Fruit fly (Drosophila melanogaster) whole organism, embryonic: Measurements from ENCODE around the gene CG4461.

Experiments used
- BEAF-32 ChIP-seq: fragments of 200-800 bp; sonication (Bioruptor generic); optimal IDR thresholded peaks from 3 replicates; lab custom pipeline; 2017; ENCODE audit warnings: missing biosample characterization, missing genetic modification characterization, mild to moderate bottlenecking, moderate library complexity, missing genetic modification reagents
- CG10147 ChIP-seq: fragments of 200-800 bp; sonication (Bioruptor generic); optimal IDR thresholded peaks from 2 replicates; lab custom pipeline; 2019; ENCODE audit warnings: missing biosample characterization, mild to moderate bottlenecking, missing genetic modification characterization, moderate library complexity
- CG10209 ChIP-seq: fragments of 200-800 bp; sonication (Bioruptor generic); optimal IDR thresholded peaks from 3 replicates; lab custom pipeline; 2017; ENCODE audit warnings: missing biosample characterization, mild to moderate bottlenecking, missing genetic modification characterization, missing genetic modification reagents
- CG11093 ChIP-seq: fragments of 200-800 bp; sonication (Bioruptor generic); IDR thresholded peaks from 3 replicates; pipeline ENCODE4 v1.3.6; 2022; ENCODE audit warnings: missing biosample characterization, missing genetic modification characterization
- CG12659 ChIP-seq: fragments of 200-800 bp; sonication (Bioruptor generic); optimal IDR thresholded peaks from 3 replicates; lab custom pipeline; 2017; ENCODE audit warnings: mild to moderate bottlenecking, missing biosample characterization, missing genetic modification reagents, missing genetic modification characterization
- CG12942 ChIP-seq: fragments of 200-800 bp; sonication (Bioruptor generic); optimal IDR thresholded peaks from 3 replicates; lab custom pipeline; 2016; ENCODE audit warnings: missing biosample characterization, missing genetic modification characterization
- CG13287 ChIP-seq: fragments of 200-800 bp; sonication (Bioruptor generic); IDR thresholded peaks from 2 replicates; pipeline ENCODE4 v1.3.6; 2022; ENCODE audit warnings: missing biosample characterization, missing genetic modification characterization; ENCODE audit not compliant: partially characterized antibody
- CG13775 ChIP-seq: fragments of 200-800 bp; sonication (Bioruptor generic); optimal IDR thresholded peaks from 3 replicates; lab custom pipeline; 2017; ENCODE audit warnings: missing biosample characterization, mild to moderate bottlenecking, missing genetic modification characterization
- CG15073 ChIP-seq: fragments of 200-800 bp; sonication (Bioruptor generic); optimal IDR thresholded peaks from 2 replicates; lab custom pipeline; 2016; ENCODE audit warnings: missing biosample characterization, missing genetic modification characterization
- CG1603 ChIP-seq: fragments of 200-800 bp; sonication (Bioruptor generic); optimal IDR thresholded peaks from 2 replicates; lab custom pipeline; 2019; ENCODE audit warnings: missing biosample characterization, mild to moderate bottlenecking, missing genetic modification characterization, moderate library complexity
- CG1647 ChIP-seq: fragments of 200-800 bp; sonication (Bioruptor generic); optimal IDR thresholded peaks from 3 replicates; lab custom pipeline; 2016; ENCODE audit warnings: missing biosample characterization, missing genetic modification characterization
- CG17186 ChIP-seq: fragments of 200-800 bp; sonication (Bioruptor generic); optimal IDR thresholded peaks from 3 replicates; lab custom pipeline; 2017; ENCODE audit warnings: missing biosample characterization, missing genetic modification reagents, missing genetic modification characterization
- CG17328 ChIP-seq: fragments of 200-800 bp; sonication (Bioruptor generic); IDR thresholded peaks from 2 replicates; pipeline ENCODE4 v1.3.6; 2022; ENCODE audit warnings: missing biosample characterization, missing genetic modification characterization
- CG17361 ChIP-seq: fragments of 200-800 bp; sonication (Bioruptor generic); IDR thresholded peaks from 3 replicates; pipeline ENCODE4 v1.3.6; 2022; ENCODE audit warnings: missing biosample characterization, missing genetic modification characterization
- CG17385 ChIP-seq: fragments of 200-800 bp; sonication (Bioruptor generic); optimal IDR thresholded peaks from 3 replicates; lab custom pipeline; 2018; ENCODE audit warnings: missing biosample characterization, mild to moderate bottlenecking, missing genetic modification characterization
- CG17912 ChIP-seq: fragments of 200-800 bp; sonication (Bioruptor generic); optimal IDR thresholded peaks from 2 replicates; lab custom pipeline; 2018; ENCODE audit warnings: missing biosample characterization, mild to moderate bottlenecking, missing genetic modification characterization
- CG1792 ChIP-seq: fragments of 200-800 bp; sonication (Bioruptor generic); optimal IDR thresholded peaks from 2 replicates; lab custom pipeline; 2016; ENCODE audit warnings: missing biosample characterization, missing genetic modification characterization
- CG18619 ChIP-seq: fragments of 200-800 bp; sonication (Bioruptor generic); optimal IDR thresholded peaks from 3 replicates; lab custom pipeline; 2017; ENCODE audit warnings: missing biosample characterization, mild to moderate bottlenecking, missing genetic modification characterization
- CG4404 ChIP-seq: fragments of 200-800 bp; sonication (Bioruptor generic); IDR thresholded peaks from 2 replicates; pipeline ENCODE4 v1.3.6; 2022; ENCODE audit warnings: missing biosample characterization, missing genetic modification characterization
- CG4854 ChIP-seq: fragments of 200-800 bp; sonication (Bioruptor generic); optimal IDR thresholded peaks from 2 replicates; lab custom pipeline; 2016; ENCODE audit warnings: missing biosample characterization, missing genetic modification characterization, inconsistent platforms
- CG6791 ChIP-seq: fragments of 200-800 bp; sonication (Bioruptor generic); IDR thresholded peaks from 3 replicates; pipeline ENCODE4 v1.3.6; 2022; ENCODE audit warnings: missing biosample characterization, missing genetic modification characterization; ENCODE audit not compliant: partially characterized antibody
- CG6813 ChIP-seq: fragments of 200-800 bp; sonication (Bioruptor generic); optimal IDR thresholded peaks from 2 replicates; lab custom pipeline; 2017; ENCODE audit warnings: missing biosample characterization, missing genetic modification characterization, mild to moderate bottlenecking, moderate library complexity, missing genetic modification reagents
- CG7271 ChIP-seq: fragments of 200-800 bp; sonication (Bioruptor generic); optimal IDR thresholded peaks from 2 replicates; lab custom pipeline; 2018; ENCODE audit warnings: missing biosample characterization, mild to moderate bottlenecking, missing genetic modification characterization, moderate library complexity
- CG7357 ChIP-seq: fragments of 200-800 bp; sonication (Bioruptor generic); IDR thresholded peaks from 3 replicates; pipeline ENCODE4 v1.3.6; 2022; ENCODE audit warnings: missing biosample characterization, missing genetic modification characterization
- CG8924 ChIP-seq: fragments of 200-800 bp; optimal IDR thresholded peaks from 3 replicates; lab custom pipeline; 2019; ENCODE audit warnings: missing biosample characterization, mild to moderate bottlenecking, missing genetic modification characterization, moderate library complexity
- CG9437 ChIP-seq: fragments of 200-800 bp; sonication (Bioruptor generic); optimal IDR thresholded peaks from 2 replicates; lab custom pipeline; 2018; ENCODE audit warnings: missing biosample characterization, mild to moderate bottlenecking, missing genetic modification characterization
- CG9797 ChIP-seq: fragments of 200-800 bp; sonication (Bioruptor generic); optimal IDR thresholded peaks from 3 replicates; lab custom pipeline; 2018; ENCODE audit warnings: missing biosample characterization, mild to moderate bottlenecking, missing genetic modification characterization
- Gsc ChIP-seq: fragments of 200-800 bp; sonication (Bioruptor generic); IDR thresholded peaks from 2 replicates; pipeline ENCODE4 v1.3.6; 2022; ENCODE audit warnings: missing biosample characterization, missing genetic modification characterization
- Hand ChIP-seq: fragments of 200-800 bp; sonication (Bioruptor generic); optimal IDR thresholded peaks from 2 replicates; lab custom pipeline; 2017; ENCODE audit warnings: mild to moderate bottlenecking, missing biosample characterization, missing genetic modification reagents, missing genetic modification characterization
- Max ChIP-seq: fragments of 200-800 bp; sonication (Bioruptor generic); optimal IDR thresholded peaks from 2 replicates; lab custom pipeline; 2016; ENCODE audit warnings: missing biosample characterization, mild to moderate bottlenecking, missing genetic modification characterization
- Oaz ChIP-seq: fragments of 200-800 bp; sonication (Bioruptor generic); IDR thresholded peaks from 2 replicates; pipeline ENCODE4 v1.3.6; 2022; ENCODE audit warnings: missing biosample characterization, missing genetic modification characterization
- Xrp1 ChIP-seq: fragments of 200-800 bp; sonication (Bioruptor generic); IDR thresholded peaks from 2 replicates; pipeline ENCODE4 v1.3.6; 2022; ENCODE audit warnings: missing biosample characterization, missing genetic modification characterization
- aop ChIP-seq: fragments of 200-800 bp; sonication (Bioruptor generic); IDR thresholded peaks from 2 replicates; pipeline ENCODE4 v1.3.6; 2022; ENCODE audit warnings: missing biosample characterization, missing genetic modification characterization
- ash1 ChIP-seq: fragments of 200-800 bp; sonication (Bioruptor generic); optimal IDR thresholded peaks from 2 replicates; lab custom pipeline; 2018; ENCODE audit warnings: missing biosample characterization, mild to moderate bottlenecking, missing genetic modification characterization
- br ChIP-seq: fragments of >200 bp; optimal IDR thresholded peaks from 2 replicates; lab custom pipeline; 2017
- crc ChIP-seq: fragments of 200-800 bp; sonication (Bioruptor generic); optimal IDR thresholded peaks from 2 replicates; lab custom pipeline; 2016; ENCODE audit warnings: missing biosample characterization, missing genetic modification characterization
- crp ChIP-seq, 2 experiments: fragments of 200-800 bp; sonication (Bioruptor generic); optimal IDR thresholded peaks; 2 replicates in 1 of 2; 3 replicates in 1 of 2; lab custom pipeline; 2017; ENCODE audit warnings: missing biosample characterization in 2 of 2, missing genetic modification characterization in 2 of 2, mild to moderate bottlenecking in 1 of 2, moderate library complexity in 1 of 2
- da ChIP-seq: fragments of 200-800 bp; sonication (Bioruptor generic); optimal IDR thresholded peaks from 2 replicates; lab custom pipeline; 2016; ENCODE audit warnings: missing biosample characterization, missing genetic modification characterization
- disco-r ChIP-seq: fragments of 200-800 bp; sonication (Bioruptor generic); optimal IDR thresholded peaks from 2 replicates; lab custom pipeline; 2016; ENCODE audit warnings: missing biosample characterization, missing genetic modification characterization
- dm ChIP-seq: fragments of 200-800 bp; sonication (Bioruptor generic); optimal IDR thresholded peaks from 3 replicates; lab custom pipeline; 2016; ENCODE audit warnings: missing biosample characterization, missing genetic modification characterization
- gce ChIP-seq: fragments of 200-800 bp; sonication (Bioruptor generic); IDR thresholded peaks from 3 replicates; pipeline ENCODE4 v1.3.6; 2022; ENCODE audit warnings: missing biosample characterization, missing genetic modification characterization
- gro ChIP-seq: fragments of 200-800 bp; sonication (Bioruptor generic); optimal IDR thresholded peaks from 2 replicates; lab custom pipeline; 2016; ENCODE audit warnings: missing biosample characterization, missing genetic modification characterization
- knrl ChIP-seq: fragments of 200-800 bp; sonication (Bioruptor generic); IDR thresholded peaks from 3 replicates; pipeline ENCODE4 v1.3.6; 2022; ENCODE audit warnings: missing biosample characterization, missing genetic modification characterization; ENCODE audit not compliant: partially characterized antibody
- lab ChIP-seq: fragments of 200-800 bp; sonication (Bioruptor generic); optimal IDR thresholded peaks from 3 replicates; lab custom pipeline; 2017; ENCODE audit warnings: missing biosample characterization, missing genetic modification characterization, mild to moderate bottlenecking, moderate library complexity, missing genetic modification reagents
- nmo ChIP-seq: fragments of 200-800 bp; sonication (Bioruptor generic); optimal IDR thresholded peaks from 2 replicates; lab custom pipeline; 2018; ENCODE audit warnings: missing biosample characterization, mild to moderate bottlenecking, missing genetic modification characterization, moderate library complexity
- pb ChIP-seq: fragments of 200-800 bp; sonication (Bioruptor generic); optimal IDR thresholded peaks from 3 replicates; lab custom pipeline; 2016; ENCODE audit warnings: missing biosample characterization, missing genetic modification characterization
- unc-4 ChIP-seq: fragments of 200-800 bp; sonication (Bioruptor generic); IDR thresholded peaks from 2 replicates; pipeline ENCODE4 v1.3.6; 2022; ENCODE audit warnings: missing biosample characterization, missing genetic modification characterization; ENCODE audit not compliant: partially characterized antibody
- zf30C ChIP-seq: fragments of 200-800 bp; sonication (Bioruptor generic); optimal IDR thresholded peaks from 3 replicates; lab custom pipeline; 2018; ENCODE audit warnings: missing biosample characterization, mild to moderate bottlenecking, missing genetic modification characterization

Gene CG4461

dm6 chr3L:9422636-9423419 is 47.6 kb downstream of the CG4461 start, which contains the start of gene aay (continued):
- TF ChIP-seq CG17361 (GFP tag; lab: Robert Waterston, UW) (peak; percentile 99), CG11093 (peak; percentile 97), gce (GFP tag; lab: Robert Waterston, UW) (peak; percentile 94), CG17328 (GFP tag; lab: Robert Waterston, UW) (peak; percentile 99), Hand (GFP tag; lab: Kevin White, UChicago) (peak; percentile 97), CG12659 (peak; percentile 99), CG6791 (no peak), br (lab: Kevin White, UChicago) (no peak), pb (GFP tag; lab: Kevin White, UChicago) (peak; percentile 97), gro (GFP tag; lab: Kevin White, UChicago) (peak; percentile 98), Max (GFP tag; lab: Kevin White, UChicago) (peak; percentile 99), CG1647 (GFP tag; lab: Kevin White, UChicago) (peak; percentile 98), CG9437 (GFP tag; lab: Kevin White, UChicago) (peak; percentile 93), lab (GFP tag; lab: Kevin White, UChicago) (peak; percentile 99), nmo (GFP tag; lab: Kevin White, UChicago) (peak; percentile 99), CG15073 (GFP tag; lab: Kevin White, UChicago) (peak; percentile 88), CG7357 (GFP tag; lab: Robert Waterston, UW) (peak; percentile 91), CG7271 (tag; lab: Kevin White, UChicago) (peak; percentile 96), zf30C (GFP tag; lab: Kevin White, UChicago) (peak; percentile 100), CG17912 (GFP tag; lab: Kevin White, UChicago) (peak; percentile 79), crp (GFP tag; optimal IDR thresholded peaks at IDR 0.05; lab: Kevin White, UChicago) (peak in 1 of 2 experiments; percentile 75), CG6813 (peak; percentile 99), CG18619 (GFP tag; lab: Kevin White, UChicago) (peak; percentile 99), CG4854 (peak; percentile 99), CG13775 (GFP tag; lab: Kevin White, UChicago) (peak; percentile 99), Xrp1 (GFP tag; lab: Robert Waterston, UW) (peak; percentile 99), disco-r (GFP tag; lab: Kevin White, UChicago) (peak; percentile 78), BEAF-32 (GFP tag; lab: Kevin White, UChicago) (peak; percentile 22), ash1 (GFP tag; lab: Kevin White, UChicago) (peak; percentile 87), CG13287 (peak; percentile 63), da (GFP tag; lab: Kevin White, UChicago) (peak; percentile 94), CG1792 (GFP tag; lab: Kevin White, UChicago) (peak; percentile 97), CG12942 (GFP tag; lab: Kevin White, UChicago) (peak; percentile 99), CG4404 (GFP tag; lab: Robert Waterston, UW) (peak; percentile 98), Gsc (peak; percentile 95), Oaz (GFP tag; lab: Robert Waterston, UW) (peak; percentile 96), aop (GFP tag; lab: Robert Waterston, UW) (peak; percentile 84), CG17186 (GFP tag; lab: Kevin White, UChicago) (peak; percentile 92), dm (peak; percentile 96), CG8924 (tag; lab: Kevin White, UChicago) (peak; percentile 100), CG1603 (peak; percentile 97), CG10209 (GFP tag; lab: Kevin White, UChicago) (peak; percentile 99), unc-4 (GFP tag; lab: Robert Waterston, UW) (peak; percentile 34; the same call in 1 of the 2 replicates), CG17385 (GFP tag; lab: Kevin White, UChicago) (peak; percentile 98), CG10147 (GFP tag; lab: Kevin White, UChicago) (peak; percentile 99), crc (peak; percentile 94), CG9797 (peak; percentile 51), knrl (GFP tag; lab: Robert Waterston, UW) (no peak; the same call in 2 of the 3 replicates)
